Fruit fly (Drosophila melanogaster): ENCODE data around the gene CG1703.

DNA sequence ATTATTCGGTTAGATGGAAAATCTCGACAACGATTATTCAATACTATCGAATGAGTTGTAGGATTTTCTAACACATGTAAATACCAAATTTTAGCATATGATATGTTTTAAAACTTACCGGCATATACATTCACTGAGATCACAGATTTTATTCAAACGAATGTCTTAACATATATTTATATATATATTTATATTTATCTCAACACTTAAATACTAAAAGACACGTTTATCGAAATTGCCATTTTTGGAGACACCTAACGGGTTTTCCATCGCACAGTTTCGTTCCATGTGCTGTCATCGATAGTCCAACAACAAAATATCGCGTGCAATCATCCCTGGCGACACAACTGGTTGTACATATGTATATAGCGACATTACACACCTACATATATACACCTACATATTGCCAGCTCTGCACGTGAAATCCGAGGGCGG, at the start of gene CG1703, which contains the start of gene CG2247:
- TF ChIP-seq brk (GFP tag; optimal IDR thresholded peaks at IDR 0.05) (no peak), Dif (GFP tag; optimal IDR thresholded peaks at IDR 0.05; ENCODE audit: partially characterized antibody) (no peak), usp (GFP tag; optimal IDR thresholded peaks at IDR 0.05) (no peak), Hr78 (GFP tag; optimal IDR thresholded peaks at IDR 0.05) (no peak)

Data from whole organism, wandering third instar larva.